Worm (Caenorhabditis elegans) whole organism, L3 larva: ENCODE measurements around the gene tatn-1.

Experiments used
- R02D3.7 ChIP-seq: fragments of 150-350 bp; optimal IDR thresholded peaks from 2 replicates; lab custom pipeline; 2014; ENCODE audit warnings: missing biosample characterization, missing genetic modification characterization
- ZK546.5 ChIP-seq: sonication (generic microtip); optimal IDR thresholded peaks from 2 replicates; lab custom pipeline; 2017; ENCODE audit warnings: missing biosample characterization, missing genetic modification characterization
- aly-2 ChIP-seq: fragments of 150-350 bp; optimal IDR thresholded peaks from 2 replicates; lab custom pipeline; 2014; ENCODE audit warnings: missing biosample characterization, missing genetic modification characterization
- ama-1 ChIP-seq: fragments of 150-350 bp; optimal IDR thresholded peaks from 2 replicates; lab custom pipeline; 2018
- ceh-16 ChIP-seq: sonication (generic microtip); optimal IDR thresholded peaks from 2 replicates; lab custom pipeline; 2017; ENCODE audit warnings: missing biosample characterization, missing genetic modification characterization
- ceh-28 ChIP-seq: fragments of 150-350 bp; optimal IDR thresholded peaks from 2 replicates; lab custom pipeline; 2014; ENCODE audit warnings: missing biosample characterization, missing genetic modification reagents, missing genetic modification characterization
- ceh-82 ChIP-seq: fragments of 150-350 bp; optimal IDR thresholded peaks from 2 replicates; lab custom pipeline; 2014; ENCODE audit warnings: missing biosample characterization, missing genetic modification characterization
- ceh-9 ChIP-seq: sonication (generic microtip); optimal IDR thresholded peaks from 2 replicates; lab custom pipeline; 2018; ENCODE audit warnings: missing biosample characterization, missing genetic modification characterization
- daf-12 ChIP-seq: fragments of 150-350 bp; optimal IDR thresholded peaks from 2 replicates; lab custom pipeline; 2014; ENCODE audit warnings: missing biosample characterization, missing genetic modification reagents, missing genetic modification characterization
- egl-27 ChIP-seq: sonication (generic microtip); optimal IDR thresholded peaks from 4 replicates; lab custom pipeline; 2017; ENCODE audit warnings: missing biosample characterization, missing genetic modification reagents, missing genetic modification characterization
- egl-5 ChIP-seq: fragments of 150-350 bp; optimal IDR thresholded peaks from 2 replicates; lab custom pipeline; 2017; ENCODE audit warnings: missing biosample characterization, missing genetic modification reagents, missing genetic modification characterization, inconsistent platforms
- elt-1 ChIP-seq: fragments of 150-350 bp; optimal IDR thresholded peaks from 2 replicates; lab custom pipeline; 2014; ENCODE audit warnings: missing biosample characterization, missing genetic modification characterization
- elt-2 ChIP-seq: sonication (generic microtip); optimal IDR thresholded peaks from 2 replicates; lab custom pipeline; 2016; ENCODE audit warnings: missing genetic modification reagents, mild to moderate bottlenecking, missing genetic modification characterization, missing compliant biosample characterization
- elt-3 ChIP-seq, 3 experiments: fragments of 150-350 bp in 1 of 3; sonication (generic microtip) in 2 of 3; optimal IDR thresholded peaks; 2 replicates in 2 of 3; 4 replicates in 1 of 3; lab custom pipeline; 2014 to 2017; ENCODE audit warnings: missing biosample characterization in 3 of 3, missing genetic modification characterization in 3 of 3
- eor-1 ChIP-seq, 2 experiments: fragments of 150-350 bp; optimal IDR thresholded peaks; 2 replicates each; lab custom pipeline; 2014 to 2018; ENCODE audit warnings: missing biosample characterization in 2 of 2, missing genetic modification characterization in 2 of 2
- fkh-10 ChIP-seq: sonication (generic microtip); optimal IDR thresholded peaks from 2 replicates; lab custom pipeline; 2017; ENCODE audit warnings: missing biosample characterization, missing genetic modification reagents, missing genetic modification characterization
- fkh-2 ChIP-seq: fragments of 150-350 bp; optimal IDR thresholded peaks from 2 replicates; lab custom pipeline; 2014; ENCODE audit warnings: missing biosample characterization, missing genetic modification reagents, missing genetic modification characterization
- fos-1 ChIP-seq: fragments of 150-350 bp; optimal IDR thresholded peaks from 2 replicates; lab custom pipeline; 2014; ENCODE audit warnings: missing biosample characterization, missing genetic modification characterization
- hmg-11 ChIP-seq: sonication (generic microtip); optimal IDR thresholded peaks from 2 replicates; lab custom pipeline; 2016; ENCODE audit warnings: missing genetic modification characterization, missing compliant biosample characterization
- jun-1 ChIP-seq: fragments of 150-350 bp; optimal IDR thresholded peaks from 2 replicates; lab custom pipeline; 2014; ENCODE audit warnings: missing biosample characterization, missing genetic modification reagents, missing genetic modification characterization
- lin-15B ChIP-seq: fragments of 150-350 bp; optimal IDR thresholded peaks from 2 replicates; lab custom pipeline; 2014; ENCODE audit warnings: missing biosample characterization, missing genetic modification characterization
- lin-39 ChIP-seq: fragments of 150-350 bp; optimal IDR thresholded peaks from 2 replicates; lab custom pipeline; 2018; ENCODE audit warnings: missing biosample characterization, missing genetic modification reagents, missing genetic modification characterization
- lsy-12 ChIP-seq: sonication (generic microtip); optimal IDR thresholded peaks from 2 replicates; lab custom pipeline; 2016; ENCODE audit warnings: mild to moderate bottlenecking, missing genetic modification characterization, missing compliant biosample characterization
- mdl-1 ChIP-seq: fragments of 150-350 bp; optimal IDR thresholded peaks from 2 replicates; lab custom pipeline; 2014; ENCODE audit warnings: missing biosample characterization, missing genetic modification characterization
- mml-1 ChIP-seq: fragments of 150-350 bp; sonication (generic microtip); optimal IDR thresholded peaks from 3 replicates; lab custom pipeline; 2014; ENCODE audit warnings: missing biosample characterization, missing genetic modification characterization
- nfya-1 ChIP-seq: sonication (generic microtip); optimal IDR thresholded peaks from 2 replicates; lab custom pipeline; 2017; ENCODE audit warnings: missing genetic modification characterization, mild to moderate bottlenecking, missing compliant biosample characterization, antibody characterized with exemption, moderate library complexity; ENCODE audit not compliant: insufficient read depth
- nhr-11 ChIP-seq: fragments of 150-350 bp; optimal IDR thresholded peaks from 2 replicates; lab custom pipeline; 2014; ENCODE audit warnings: missing biosample characterization, missing genetic modification characterization
- nhr-12 ChIP-seq: fragments of 150-350 bp; optimal IDR thresholded peaks from 2 replicates; lab custom pipeline; 2014; ENCODE audit warnings: missing biosample characterization, missing genetic modification characterization
- nhr-23 ChIP-seq: fragments of 150-350 bp; optimal IDR thresholded peaks from 2 replicates; lab custom pipeline; 2014; ENCODE audit warnings: missing biosample characterization, missing genetic modification reagents, missing genetic modification characterization
- nhr-237 ChIP-seq: fragments of 150-350 bp; optimal IDR thresholded peaks from 2 replicates; lab custom pipeline; 2014; ENCODE audit warnings: missing biosample characterization, missing genetic modification characterization
- nhr-25 ChIP-seq: sonication (generic microtip); optimal IDR thresholded peaks from 2 replicates; lab custom pipeline; 2017; ENCODE audit warnings: missing biosample characterization, missing genetic modification characterization
- nhr-28 ChIP-seq: fragments of 150-350 bp; optimal IDR thresholded peaks from 2 replicates; lab custom pipeline; 2014; ENCODE audit warnings: missing biosample characterization, missing genetic modification characterization
- nhr-43 ChIP-seq: sonication (generic microtip); optimal IDR thresholded peaks from 2 replicates; lab custom pipeline; 2016; ENCODE audit warnings: mild to moderate bottlenecking, missing genetic modification characterization, missing compliant biosample characterization; ENCODE audit not compliant: poor library complexity, severe bottlenecking
- nhr-67 ChIP-seq: fragments of 150-350 bp; optimal IDR thresholded peaks from 2 replicates; lab custom pipeline; 2014; ENCODE audit warnings: missing biosample characterization, missing genetic modification characterization
- nhr-76 ChIP-seq: fragments of 150-350 bp; sonication (generic microtip); optimal IDR thresholded peaks from 5 replicates; lab custom pipeline; 2014; ENCODE audit warnings: missing biosample characterization, missing genetic modification characterization
- nhr-77 ChIP-seq: fragments of 150-350 bp; optimal IDR thresholded peaks from 2 replicates; lab custom pipeline; 2014; ENCODE audit warnings: missing biosample characterization, missing genetic modification characterization
- pha-4 ChIP-seq: fragments of 150-350 bp; optimal IDR thresholded peaks from 2 replicates; lab custom pipeline; 2014; ENCODE audit warnings: missing biosample characterization, missing genetic modification reagents, missing genetic modification characterization
- pqm-1 ChIP-seq: fragments of 150-350 bp; optimal IDR thresholded peaks from 2 replicates; lab custom pipeline; 2017; ENCODE audit warnings: missing biosample characterization, missing genetic modification characterization, inconsistent platforms
- sea-2 ChIP-seq: fragments of 150-350 bp; sonication (generic microtip); optimal IDR thresholded peaks from 4 replicates; lab custom pipeline; 2014; ENCODE audit warnings: missing biosample characterization, missing genetic modification reagents, missing genetic modification characterization
- skn-1 ChIP-seq: fragments of 150-350 bp; optimal IDR thresholded peaks from 2 replicates; lab custom pipeline; 2014; ENCODE audit warnings: missing biosample characterization, missing genetic modification characterization
- snpc-4 ChIP-seq: fragments of 150-350 bp; optimal IDR thresholded peaks from 2 replicates; lab custom pipeline; 2014; ENCODE audit warnings: missing biosample characterization, missing genetic modification characterization
- tbx-2 ChIP-seq: sonication (generic microtip); optimal IDR thresholded peaks from 2 replicates; lab custom pipeline; 2016; ENCODE audit warnings: mild to moderate bottlenecking, missing genetic modification characterization, missing compliant biosample characterization
- unc-39 ChIP-seq: sonication (generic microtip); optimal IDR thresholded peaks from 4 replicates; lab custom pipeline; 2017; ENCODE audit warnings: missing biosample characterization, missing genetic modification characterization
- unc-62 ChIP-seq: fragments of 150-350 bp; sonication (generic microtip); optimal IDR thresholded peaks from 4 replicates; lab custom pipeline; 2014; ENCODE audit warnings: missing biosample characterization, missing genetic modification reagents, missing genetic modification characterization
- zag-1 ChIP-seq: fragments of 150-350 bp; optimal IDR thresholded peaks from 2 replicates; lab custom pipeline; 2014; ENCODE audit warnings: missing biosample characterization, missing genetic modification characterization
- ztf-11 ChIP-seq: fragments of 150-350 bp; optimal IDR thresholded peaks from 2 replicates; lab custom pipeline; 2014; ENCODE audit warnings: missing biosample characterization, missing genetic modification characterization
- ztf-4 ChIP-seq: fragments of 150-350 bp; optimal IDR thresholded peaks from 2 replicates; lab custom pipeline; 2014; ENCODE audit warnings: missing biosample characterization, missing genetic modification characterization

tatn-1 gene

ce11 chrX:14818464-14819259, 27.9 kb downstream of the tatn-1 start, which contains the start of gene epn-1:
Gene epn-1 (minus strand): TSS chrX:14818514.
- TF ChIP-seq fkh-10 (GFP tag; lab: Kevin White, UChicago) (peak; percentile 90), jun-1 (tag; lab: Kevin White, UChicago) (peak; percentile 99), mdl-1 (tag; lab: Kevin White, UChicago) (peak; percentile 99), ztf-4 (tag; lab: Kevin White, UChicago) (peak; percentile 77), daf-12 (peak; percentile 84), nhr-76 (peak; percentile 63), egl-5 (peak; percentile 91), nhr-11 (tag; lab: Kevin White, UChicago) (peak; percentile 94), lin-39 (tag; lab: Kevin White, UChicago) (peak; percentile 97), pqm-1 (peak; percentile 89), nhr-12 (tag; lab: Kevin White, UChicago) (no peak), nhr-77 (tag; lab: Kevin White, UChicago) (peak; percentile 81), ceh-9 (no peak), elt-1 (tag; lab: Kevin White, UChicago) (peak; percentile 82), mml-1 (peak; percentile 73), ceh-28 (tag; lab: Kevin White, UChicago) (peak; percentile 90), fos-1 (peak; percentile 76), elt-3 (tag; optimal IDR thresholded peaks at IDR 0.05; lab: Kevin White, UChicago) (peak in 2 of 3 experiments; percentile 66 to 73), pha-4 (peak; percentile 93), ama-1 (lab: Kevin White, UChicago) (no peak), ceh-82 (peak; percentile 82), tbx-2 (tag; lab: Kevin White, UChicago) (peak; percentile 94), aly-2 (tag; lab: Kevin White, UChicago) (no peak), sea-2 (GFP tag; lab: Kevin White, UChicago) (peak; percentile 70), elt-2 (tag; lab: Kevin White, UChicago) (peak; percentile 97), ztf-11 (tag; lab: Kevin White, UChicago) (no peak), egl-27 (tag; lab: Kevin White, UChicago) (peak; percentile 92), nhr-25 (tag; lab: Kevin White, UChicago) (peak; percentile 99), unc-62 (GFP tag; lab: Kevin White, UChicago) (peak; percentile 96), lin-15B (tag; lab: Kevin White, UChicago) (peak; percentile 81), nhr-237 (tag; lab: Kevin White, UChicago) (peak; percentile 46), ZK546.5 (no peak), nhr-23 (tag; lab: Kevin White, UChicago) (peak; percentile 91), zag-1 (peak; percentile 82), lsy-12 (tag; lab: Kevin White, UChicago) (peak; percentile 94), nfya-1 (peak; percentile 94), fkh-2 (tag; lab: Kevin White, UChicago) (peak; percentile 49), eor-1 (tag; optimal IDR thresholded peaks at IDR 0.05; lab: Kevin White, UChicago) (peak in 1 of 2 experiments; percentile 40), ceh-16 (tag; lab: Kevin White, UChicago) (no peak), nhr-43 (tag; lab: Kevin White, UChicago) (peak; percentile 91), nhr-28 (tag; lab: Kevin White, UChicago) (no peak), snpc-4 (tag; lab: Kevin White, UChicago) (peak; percentile 69), unc-39 (tag; lab: Kevin White, UChicago) (no peak), nhr-67 (no peak), skn-1 (tag; lab: Kevin White, UChicago) (peak; percentile 64), R02D3.7 (peak; percentile 82), hmg-11 (tag; lab: Kevin White, UChicago) (peak; percentile 95)
- TF ChIP-seq, all 47 proteins: peak for 37
